Fruit fly (Drosophila melanogaster) whole organism, embryonic: ENCODE data around the gene CG4020.
A peak's percentile ranks its signal among the peaks of the same experiment; 100 is the strongest.

Experiments used
- ATbp ChIP-seq: fragments of 200-800 bp; sonication (Bioruptor generic); optimal IDR thresholded peaks from 2 replicates; lab custom pipeline; 2017; ENCODE audit warnings: missing biosample characterization, mild to moderate bottlenecking, missing genetic modification characterization, missing genetic modification reagents
- C15 ChIP-seq: fragments of 200-800 bp; sonication (Bioruptor generic); IDR thresholded peaks from 3 replicates; pipeline ENCODE4 v1.3.6; 2022; ENCODE audit warnings: missing biosample characterization, missing genetic modification characterization
- CG10431 ChIP-seq: fragments of 200-800 bp; sonication (Bioruptor generic); optimal IDR thresholded peaks from 3 replicates; lab custom pipeline; 2018; ENCODE audit warnings: missing biosample characterization, mild to moderate bottlenecking, missing genetic modification characterization
- CG12071 ChIP-seq: fragments of 200-800 bp; sonication (Bioruptor generic); optimal IDR thresholded peaks from 3 replicates; lab custom pipeline; 2018; ENCODE audit warnings: missing biosample characterization, mild to moderate bottlenecking, missing genetic modification characterization
- CG12769 ChIP-seq: fragments of 200-800 bp; sonication (Bioruptor generic); optimal IDR thresholded peaks from 2 replicates; lab custom pipeline; 2019; ENCODE audit warnings: missing biosample characterization, mild to moderate bottlenecking, missing genetic modification characterization, moderate library complexity
- CG15601 ChIP-seq: fragments of 200-800 bp; sonication (Bioruptor generic); optimal IDR thresholded peaks from 3 replicates; lab custom pipeline; 2019; ENCODE audit warnings: missing biosample characterization, mild to moderate bottlenecking, missing genetic modification characterization, moderate library complexity
- CG18262 ChIP-seq: fragments of 200-800 bp; optimal IDR thresholded peaks from 3 replicates; lab custom pipeline; 2019; ENCODE audit warnings: missing biosample characterization, mild to moderate bottlenecking, missing genetic modification characterization, moderate library complexity
- CG18599 ChIP-seq: fragments of 200-800 bp; sonication (Bioruptor generic); optimal IDR thresholded peaks from 3 replicates; lab custom pipeline; 2017; ENCODE audit warnings: missing biosample characterization, missing genetic modification characterization, mild to moderate bottlenecking, moderate library complexity, missing genetic modification reagents
- CG2202 ChIP-seq: fragments of 200-800 bp; sonication (Bioruptor generic); optimal IDR thresholded peaks from 2 replicates; lab custom pipeline; 2018; ENCODE audit warnings: missing biosample characterization, mild to moderate bottlenecking, missing genetic modification characterization
- CG2678 ChIP-seq: fragments of 200-800 bp; sonication (Bioruptor generic); optimal IDR thresholded peaks from 3 replicates; lab custom pipeline; 2019; ENCODE audit warnings: missing biosample characterization, mild to moderate bottlenecking, missing genetic modification characterization, moderate library complexity
- CG31388 ChIP-seq: fragments of 200-800 bp; sonication (Bioruptor generic); optimal IDR thresholded peaks from 2 replicates; lab custom pipeline; 2016; ENCODE audit warnings: missing biosample characterization, missing genetic modification characterization
- CG3838 ChIP-seq: fragments of 200-800 bp; sonication (Bioruptor generic); optimal IDR thresholded peaks from 3 replicates; lab custom pipeline; 2016; ENCODE audit warnings: missing biosample characterization, missing genetic modification characterization
- CG4360 ChIP-seq: fragments of 200-800 bp; sonication (Bioruptor generic); IDR thresholded peaks from 2 replicates; pipeline ENCODE4 v1.3.6; 2022; ENCODE audit warnings: missing biosample characterization, missing genetic modification characterization
- CG4820 ChIP-seq: fragments of 200-800 bp; sonication (Bioruptor generic); optimal IDR thresholded peaks from 3 replicates; lab custom pipeline; 2016; ENCODE audit warnings: missing biosample characterization, missing genetic modification characterization
- CG7963 ChIP-seq: fragments of 200-800 bp; sonication (Bioruptor generic); IDR thresholded peaks from 3 replicates; pipeline ENCODE4 v1.3.6; 2022; ENCODE audit warnings: missing biosample characterization, missing genetic modification characterization; ENCODE audit not compliant: partially characterized antibody
- CkIIα-i1 ChIP-seq: fragments of 200-800 bp; sonication (Bioruptor generic); IDR thresholded peaks from 2 replicates; pipeline ENCODE4 v1.3.6; 2022; ENCODE audit warnings: missing biosample characterization, missing genetic modification characterization
- D19A ChIP-seq: fragments of 200-800 bp; optimal IDR thresholded peaks from 3 replicates; lab custom pipeline; 2019; ENCODE audit warnings: missing biosample characterization, mild to moderate bottlenecking, missing genetic modification characterization, moderate library complexity
- Doc3 ChIP-seq: fragments of 200-800 bp; sonication (Bioruptor generic); IDR thresholded peaks from 3 replicates; pipeline ENCODE4 v1.3.6; 2022; ENCODE audit warnings: missing biosample characterization, missing genetic modification characterization; ENCODE audit not compliant: partially characterized antibody
- Elba2 ChIP-seq: fragments of 200-800 bp; sonication (Bioruptor generic); optimal IDR thresholded peaks from 3 replicates; lab custom pipeline; 2016; ENCODE audit warnings: missing biosample characterization, missing genetic modification characterization
- HmgD ChIP-seq: fragments of 200-800 bp; sonication (Bioruptor generic); optimal IDR thresholded peaks from 3 replicates; lab custom pipeline; 2016; ENCODE audit warnings: missing biosample characterization, missing genetic modification characterization
- Kr ChIP-seq: fragments of 200-800 bp; sonication (Bioruptor generic); optimal IDR thresholded peaks from 2 replicates; lab custom pipeline; 2017; ENCODE audit warnings: missing biosample characterization, mild to moderate bottlenecking, missing genetic modification characterization
- Lpt ChIP-seq: fragments of >200 bp; optimal IDR thresholded peaks from 2 replicates; lab custom pipeline; 2018; ENCODE audit warnings: missing biosample characterization, missing genetic modification characterization
- Mad ChIP-seq: fragments of 200-800 bp; sonication (Bioruptor generic); optimal IDR thresholded peaks from 2 replicates; lab custom pipeline; 2016; ENCODE audit warnings: missing biosample characterization, missing genetic modification characterization
- Med ChIP-seq: fragments of 200-800 bp; sonication (Bioruptor generic); peaks from one replicate; lab custom pipeline; 2016; ENCODE audit warnings: missing biosample characterization, missing genetic modification characterization, mild to moderate bottlenecking, inconsistent platforms, moderate library complexity
- NC2β ChIP-seq: fragments of 200-800 bp; sonication (Bioruptor generic); optimal IDR thresholded peaks from 2 replicates; lab custom pipeline; 2016; ENCODE audit warnings: missing biosample characterization, missing genetic modification characterization
- Pdp1 ChIP-seq, 2 experiments: fragments of 200-800 bp; sonication (Bioruptor generic); optimal IDR thresholded peaks; 3 replicates each; lab custom pipeline; 2016; ENCODE audit warnings: missing biosample characterization in 2 of 2, missing genetic modification characterization in 2 of 2, mild to moderate bottlenecking in 1 of 2, moderate library complexity in 1 of 2
- Sry-δ ChIP-seq: fragments of 200-800 bp; sonication (Bioruptor generic); optimal IDR thresholded peaks from 2 replicates; lab custom pipeline; 2016; ENCODE audit warnings: missing biosample characterization, missing genetic modification characterization
- ap ChIP-seq: fragments of 200-800 bp; sonication (Bioruptor generic); IDR thresholded peaks from 2 replicates; pipeline ENCODE4 v1.3.6; 2022; ENCODE audit warnings: missing biosample characterization, missing genetic modification characterization
- chn ChIP-seq: fragments of 200-800 bp; sonication (Bioruptor generic); optimal IDR thresholded peaks from 2 replicates; lab custom pipeline; 2016; ENCODE audit warnings: missing biosample characterization, missing genetic modification characterization
- dmrt11E ChIP-seq: fragments of 200-800 bp; sonication (Bioruptor generic); optimal IDR thresholded peaks from 3 replicates; lab custom pipeline; 2018; ENCODE audit warnings: missing biosample characterization, mild to moderate bottlenecking, missing genetic modification characterization, moderate library complexity
- dysf ChIP-seq: fragments of 200-800 bp; sonication (Bioruptor generic); IDR thresholded peaks from 3 replicates; pipeline ENCODE4 v1.3.6; 2022; ENCODE audit warnings: missing biosample characterization, missing genetic modification characterization
- eve ChIP-seq, 2 experiments: fragments of >200 bp; optimal IDR thresholded peaks; 2 replicates each; lab custom pipeline; 2017; ENCODE audit warnings: missing biosample characterization in 2 of 2, missing genetic modification characterization in 2 of 2
- exex ChIP-seq: fragments of 200-800 bp; sonication (Bioruptor generic); optimal IDR thresholded peaks from 4 replicates; lab custom pipeline; 2018; ENCODE audit warnings: missing biosample characterization, mild to moderate bottlenecking, missing genetic modification characterization, moderate library complexity
- gsb-n ChIP-seq: fragments of 200-800 bp; sonication (Bioruptor generic); optimal IDR thresholded peaks from 3 replicates; lab custom pipeline; 2018; ENCODE audit warnings: missing biosample characterization, mild to moderate bottlenecking, missing genetic modification characterization
- gt ChIP-seq: fragments of 200-800 bp; sonication (Bioruptor generic); IDR thresholded peaks from 2 replicates; pipeline ENCODE4 v1.3.6; 2022; ENCODE audit warnings: missing biosample characterization, missing genetic modification characterization
- hth ChIP-seq: fragments of >200 bp; optimal IDR thresholded peaks from 2 replicates; lab custom pipeline; 2017; ENCODE audit warnings: inconsistent platforms
- ind ChIP-seq: fragments of 200-800 bp; sonication (Bioruptor generic); optimal IDR thresholded peaks from 3 replicates; lab custom pipeline; 2016; ENCODE audit warnings: missing biosample characterization, missing genetic modification characterization
- insv ChIP-seq, 2 experiments: fragments of 200-800 bp; sonication (Bioruptor generic); optimal IDR thresholded peaks; 3 replicates each; lab custom pipeline; 2016 to 2018; ENCODE audit warnings: missing biosample characterization in 2 of 2, missing genetic modification characterization in 2 of 2
- luna ChIP-seq: fragments of 200-800 bp; sonication (Bioruptor generic); optimal IDR thresholded peaks from 2 replicates; lab custom pipeline; 2016; ENCODE audit warnings: missing biosample characterization, missing genetic modification characterization
- maf-S ChIP-seq: fragments of 200-800 bp; sonication (Bioruptor generic); optimal IDR thresholded peaks from 2 replicates; lab custom pipeline; 2016; ENCODE audit warnings: missing biosample characterization, missing genetic modification characterization
- nerfin-1 ChIP-seq: fragments of 200-800 bp; sonication (Bioruptor generic); optimal IDR thresholded peaks from 3 replicates; lab custom pipeline; 2019; ENCODE audit warnings: missing biosample characterization, mild to moderate bottlenecking, missing genetic modification characterization, moderate library complexity
- nom ChIP-seq: fragments of 200-800 bp; sonication (Bioruptor generic); optimal IDR thresholded peaks from 2 replicates; lab custom pipeline; 2017; ENCODE audit warnings: missing biosample characterization, missing genetic modification characterization, mild to moderate bottlenecking, moderate library complexity, missing genetic modification reagents
- onecut ChIP-seq: fragments of 200-800 bp; sonication (Bioruptor generic); IDR thresholded peaks from 2 replicates; pipeline ENCODE4 v1.3.6; 2022; ENCODE audit warnings: missing biosample characterization, missing genetic modification characterization
- p53 ChIP-seq: fragments of 200-800 bp; sonication (Bioruptor generic); optimal IDR thresholded peaks from 2 replicates; lab custom pipeline; 2016; ENCODE audit warnings: missing biosample characterization, missing genetic modification characterization
- pan ChIP-seq, 4 experiments: fragments of >200 bp in 3 of 4; fragments of 200-800 bp in 1 of 4; sonication (Bioruptor generic) in 1 of 4; optimal IDR thresholded peaks in 3 of 4; IDR thresholded peaks in 1 of 4; 2 replicates each; pipeline versions ENCODE4 v1.3.6 to Lab custom; 2017 to 2022; ENCODE audit warnings: missing biosample characterization in 2 of 4, missing genetic modification characterization in 2 of 4, mixed read lengths in 1 of 4
- pnt ChIP-seq: fragments of 200-800 bp; sonication (Bioruptor generic); optimal IDR thresholded peaks from 3 replicates; lab custom pipeline; 2016; ENCODE audit warnings: missing biosample characterization, missing genetic modification characterization
- wor ChIP-seq: fragments of 200-800 bp; sonication (Bioruptor generic); IDR thresholded peaks from 2 replicates; pipeline ENCODE4 v1.3.6; 2022; ENCODE audit warnings: missing biosample characterization, missing genetic modification characterization
- yki ChIP-seq: fragments of >200 bp; optimal IDR thresholded peaks from 3 replicates; lab custom pipeline; 2018
- zen2 ChIP-seq: fragments of 200-800 bp; sonication (Bioruptor generic); IDR thresholded peaks from 3 replicates; pipeline ENCODE4 v1.3.6; 2022; ENCODE audit warnings: missing biosample characterization, missing genetic modification characterization; ENCODE audit not compliant: partially characterized antibody

Gene CG4020

dm6 chrX:5894529-5895487 is 10.7 kb upstream of the CG4020 start (continued):
- peak; percentile 18 for TF ChIP-seq CG18599
- no peak for TF ChIP-seq CG4820
- TF ChIP-seq ind (GFP tag; lab: Kevin White, UChicago): no peak
- TF ChIP-seq Kr (GFP tag; lab: Kevin White, UChicago): no peak
- TF ChIP-seq pnt: no peak
- peak; percentile 69 for TF ChIP-seq Med (GFP tag; lab: Kevin White, UChicago)
- TF ChIP-seq HmgD (GFP tag; lab: Kevin White, UChicago): no peak
- TF ChIP-seq ap (GFP tag; lab: Robert Waterston, UW): no peak
- no peak for TF ChIP-seq maf-S (GFP tag; lab: Kevin White, UChicago)
- no peak for TF ChIP-seq CG15601 (tag; lab: Kevin White, UChicago)
- TF ChIP-seq CG2678 (tag; lab: Kevin White, UChicago): peak; percentile 15
- no peak for TF ChIP-seq ATbp
- no peak for TF ChIP-seq Elba2 (GFP tag; lab: Kevin White, UChicago)
- peak; percentile 43 for TF ChIP-seq dmrt11E (tag; lab: Kevin White, UChicago)
- TF ChIP-seq eve (GFP tag; optimal IDR thresholded peaks at IDR 0.05; lab: Kevin White, UChicago): peak in 1 of 2 experiments; percentile 46
- TF ChIP-seq Sry-δ (GFP tag; lab: Kevin White, UChicago): no peak
- no peak for TF ChIP-seq gt
- no peak for TF ChIP-seq CG2202 (tag; lab: Kevin White, UChicago)
- no peak for TF ChIP-seq wor (GFP tag; lab: Robert Waterston, UW)
- no peak for TF ChIP-seq NC2β (GFP tag; lab: Kevin White, UChicago)
- TF ChIP-seq Pdp1 (GFP tag; optimal IDR thresholded peaks at IDR 0.05; lab: Kevin White, UChicago): no peak
- TF ChIP-seq CG18262 (tag; lab: Kevin White, UChicago): peak; percentile 27
- TF ChIP-seq CG10431 (GFP tag; lab: Kevin White, UChicago): no peak
- TF ChIP-seq chn: no peak
- no peak for TF ChIP-seq nerfin-1 (tag; lab: Kevin White, UChicago)
- TF ChIP-seq CG4360: no peak
- TF ChIP-seq insv (GFP tag; optimal IDR thresholded peaks at IDR 0.05; lab: Kevin White, UChicago): no peak
- no peak for TF ChIP-seq gsb-n (tag; lab: Kevin White, UChicago)
- no peak for TF ChIP-seq C15 (GFP tag; lab: Robert Waterston, UW)
- TF ChIP-seq nom (GFP tag; lab: Kevin White, UChicago): no peak
- no peak for TF ChIP-seq CG7963 (GFP tag; lab: Robert Waterston, UW)
- TF ChIP-seq onecut (GFP tag; lab: Robert Waterston, UW): no peak
- no peak for TF ChIP-seq dysf (GFP tag; lab: Robert Waterston, UW)
- no peak for TF ChIP-seq luna (GFP tag; lab: Kevin White, UChicago)
- no peak for TF ChIP-seq hth (lab: Kevin White, UChicago)
- no peak for TF ChIP-seq Lpt (GFP tag; lab: Kevin White, UChicago)
- no peak for TF ChIP-seq yki (lab: Kevin White, UChicago)
- no peak for TF ChIP-seq CkIIα-i1 (GFP tag; lab: Robert Waterston, UW)
- no peak for TF ChIP-seq p53 (GFP tag; lab: Kevin White, UChicago)
- TF ChIP-seq zen2 (GFP tag; lab: Robert Waterston, UW): no peak
- TF ChIP-seq pan (optimal IDR thresholded peaks at IDR 0.05; lab: Kevin White, UChicago): no peak
- no peak for TF ChIP-seq pan (GFP tag; optimal IDR thresholded peaks at IDR 0.05 in 1 of 2, IDR thresholded peaks at IDR 0.05 in 1 of 2)
- TF ChIP-seq Mad (GFP tag; lab: Kevin White, UChicago): no peak
- no peak for TF ChIP-seq CG31388 (GFP tag; lab: Kevin White, UChicago)
- no peak for TF ChIP-seq CG3838 (GFP tag; lab: Kevin White, UChicago)
- peak; percentile 31 for TF ChIP-seq CG12769
- no peak for TF ChIP-seq exex (tag; lab: Kevin White, UChicago)
- TF ChIP-seq Doc3: no peak
- TF ChIP-seq CG12071: no peak
- TF ChIP-seq D19A: peak; percentile 98
